Worm (Caenorhabditis elegans) whole organism, L4 larva: Measurements from ENCODE around the gene bli-1.
A peak's percentile ranks its signal among the peaks of the same experiment; 100 is the strongest.

Experiments
- F26F4.8 ChIP-seq: fragments of 200-800 bp; sonication (Bioruptor generic); conservative IDR thresholded peaks from 2 replicates; pipeline ENCODE4 v1.3.6; 2022; ENCODE audit warnings: missing genetic modification characterization, missing compliant biosample characterization
- aha-1 ChIP-seq: fragments of 150-350 bp; peaks from one replicate; lab custom pipeline; 2014; ENCODE audit warnings: missing biosample characterization, missing genetic modification characterization
- ceh-28 ChIP-seq: fragments of 150-350 bp; optimal IDR thresholded peaks from 2 replicates; lab custom pipeline; 2014; ENCODE audit warnings: missing biosample characterization, missing genetic modification reagents, missing genetic modification characterization
- ceh-62 ChIP-seq: sonication (generic microtip); optimal IDR thresholded peaks from 2 replicates; lab custom pipeline; 2017; ENCODE audit warnings: missing biosample characterization, missing genetic modification characterization
- ceh-82 ChIP-seq: sonication (generic microtip); optimal IDR thresholded peaks from 2 replicates; lab custom pipeline; 2017; ENCODE audit warnings: missing biosample characterization, missing genetic modification characterization
- ces-1 ChIP-seq: fragments of 150-350 bp; sonication (generic microtip); optimal IDR thresholded peaks from 4 replicates; lab custom pipeline; 2014; ENCODE audit warnings: missing biosample characterization, missing genetic modification reagents, missing genetic modification characterization
- ctbp-1 ChIP-seq: fragments of 200-800 bp; sonication (Bioruptor generic); IDR thresholded peaks from 2 replicates; pipeline ENCODE4 v1.3.6; 2022; ENCODE audit warnings: missing genetic modification reagents, missing genetic modification characterization, missing compliant biosample characterization
- daf-8 ChIP-seq: fragments of 200-800 bp; sonication (Bioruptor generic); IDR thresholded peaks from 2 replicates; pipeline ENCODE4 v1.3.6; 2022; ENCODE audit warnings: missing genetic modification characterization, missing compliant biosample characterization
- fkh-10 ChIP-seq: fragments of 150-350 bp; optimal IDR thresholded peaks from 2 replicates; lab custom pipeline; 2014; ENCODE audit warnings: missing biosample characterization, missing genetic modification reagents, missing genetic modification characterization
- fos-1 ChIP-seq: fragments of 150-350 bp; optimal IDR thresholded peaks from 2 replicates; lab custom pipeline; 2014; ENCODE audit warnings: missing biosample characterization, missing genetic modification characterization
- hif-1 ChIP-seq, 2 experiments: sonication (generic microtip); optimal IDR thresholded peaks; 2 replicates each; lab custom pipeline; 2016 to 2017; ENCODE audit warnings: missing compliant biosample characterization in 2 of 2, missing genetic modification characterization in 2 of 2, missing genetic modification reagents in 2 of 2, missing genotype in 2 of 2, mild to moderate bottlenecking in 1 of 2
- hmg-1.1 ChIP-seq: fragments of 200-800 bp; sonication (Bioruptor generic); IDR thresholded peaks from 2 replicates; pipeline ENCODE4 v1.3.6; 2022; ENCODE audit warnings: missing genetic modification reagents, missing genetic modification characterization, missing compliant biosample characterization
- lin-13 ChIP-seq: fragments of 150-350 bp; optimal IDR thresholded peaks from 2 replicates; lab custom pipeline; 2014; ENCODE audit warnings: missing biosample characterization, missing genetic modification reagents, missing genetic modification characterization
- lin-29 ChIP-seq: fragments of 200-800 bp; sonication (Bioruptor generic); IDR thresholded peaks from 2 replicates; pipeline ENCODE4 v1.3.6; 2022; ENCODE audit warnings: missing genetic modification reagents, missing genetic modification characterization, missing compliant biosample characterization
- lin-38 ChIP-seq: fragments of 200-800 bp; sonication (Bioruptor generic); IDR thresholded peaks from 2 replicates; pipeline ENCODE4 v1.3.6; 2022; ENCODE audit warnings: missing genetic modification reagents, missing genetic modification characterization, missing compliant biosample characterization
- lsy-2 ChIP-seq, 2 experiments: fragments of 150-350 bp in 1 of 2; sonication (generic microtip) in 1 of 2; optimal IDR thresholded peaks; 2 replicates each; lab custom pipeline; 2014 to 2017; ENCODE audit warnings: missing biosample characterization in 2 of 2, missing genetic modification characterization in 2 of 2
- mxl-3 ChIP-seq: fragments of 200-800 bp; sonication (Bioruptor generic); optimal IDR thresholded peaks from 2 replicates; lab custom pipeline; 2018; ENCODE audit warnings: mild to moderate bottlenecking, missing genetic modification characterization, missing compliant biosample characterization
- nhr-10 ChIP-seq: fragments of 150-350 bp; optimal IDR thresholded peaks from 2 replicates; lab custom pipeline; 2014; ENCODE audit warnings: missing biosample characterization, missing genetic modification characterization
- nhr-11 ChIP-seq: fragments of 150-350 bp; optimal IDR thresholded peaks from 2 replicates; lab custom pipeline; 2014; ENCODE audit warnings: missing biosample characterization, missing genetic modification characterization
- nhr-28 ChIP-seq: fragments of 150-350 bp; optimal IDR thresholded peaks from 2 replicates; lab custom pipeline; 2014; ENCODE audit warnings: missing biosample characterization, missing genetic modification characterization
- sdz-12 ChIP-seq: fragments of 200-800 bp; sonication (Bioruptor generic); optimal IDR thresholded peaks from 2 replicates; lab custom pipeline; 2018; ENCODE audit warnings: mild to moderate bottlenecking, missing genetic modification characterization, missing compliant biosample characterization
- set-16 ChIP-seq: fragments of 200-800 bp; sonication (Bioruptor generic); IDR thresholded peaks from 2 replicates; pipeline ENCODE4 v1.3.6; 2022; ENCODE audit warnings: missing genetic modification reagents, missing genetic modification characterization, missing compliant biosample characterization
- skn-1 ChIP-seq: fragments of 150-350 bp; optimal IDR thresholded peaks from 2 replicates; lab custom pipeline; 2014; ENCODE audit warnings: missing biosample characterization, missing genetic modification characterization
- spr-1 ChIP-seq: sonication (generic microtip); optimal IDR thresholded peaks from 2 replicates; lab custom pipeline; 2016; ENCODE audit warnings: mild to moderate bottlenecking, missing genetic modification characterization, missing compliant biosample characterization
- tra-1 ChIP-seq: fragments of 200-800 bp; sonication (Bioruptor generic); IDR thresholded peaks from 2 replicates; pipeline ENCODE4 v1.3.6; 2022; ENCODE audit warnings: missing genetic modification reagents, missing genetic modification characterization, missing compliant biosample characterization
- unc-62 ChIP-seq, 3 experiments: fragments of 150-350 bp in 1 of 3; sonication (generic microtip); optimal IDR thresholded peaks in 2 of 3; peaks in 1 of 3; 1 replicate in 1 of 3; 2 replicates in 2 of 3; lab custom pipeline; 2014 to 2017; ENCODE audit warnings: missing biosample characterization in 3 of 3, missing genetic modification characterization in 3 of 3, missing genetic modification reagents in 3 of 3, missing genotype in 1 of 3
- vab-7 ChIP-seq: fragments of 200-800 bp; sonication (Bioruptor generic); IDR thresholded peaks from 2 replicates; pipeline ENCODE4 v1.3.6; 2022; ENCODE audit warnings: missing genetic modification reagents, missing genetic modification characterization, missing compliant biosample characterization

bli-1 gene

DNA sequence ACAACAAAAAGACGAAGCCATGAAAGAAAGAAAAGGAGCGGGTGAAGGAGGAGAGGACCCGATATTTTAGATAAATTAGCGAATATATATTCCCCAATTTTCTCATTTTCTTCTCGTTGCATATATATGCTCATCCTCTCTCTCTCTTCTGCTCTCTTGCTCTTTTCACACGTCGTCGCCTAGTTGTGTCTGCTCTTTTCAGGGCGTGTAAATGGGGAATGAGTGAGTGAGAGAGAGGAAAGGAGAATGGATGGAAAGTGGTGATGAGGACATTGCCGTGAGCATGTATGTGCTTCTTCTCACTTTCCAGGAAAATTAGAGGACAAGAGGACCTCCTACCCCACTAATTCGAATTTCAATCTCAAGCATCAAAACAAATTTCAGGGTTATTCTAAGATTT lies 46.7 kb downstream of the bli-1 start:
- TF ChIP-seq fos-1 (tag; lab: Kevin White, UChicago) = no peak
- no peak for TF ChIP-seq ctbp-1 (GFP tag; lab: Robert Waterston, UW)
- TF ChIP-seq skn-1 (tag; lab: Kevin White, UChicago) = no peak
- TF ChIP-seq hmg-1.1 = no peak
- no peak for TF ChIP-seq daf-8
- no peak for TF ChIP-seq tra-1 (GFP tag; lab: Robert Waterston, UW)
- no peak for TF ChIP-seq vab-7 (GFP tag; lab: Robert Waterston, UW)
- TF ChIP-seq sdz-12 = no peak
- no peak for TF ChIP-seq lin-13 (GFP tag; lab: Kevin White, UChicago)
- no peak for TF ChIP-seq lin-38 (GFP tag; lab: Robert Waterston, UW)
- no peak for TF ChIP-seq nhr-10 (tag; lab: Kevin White, UChicago)
- TF ChIP-seq mxl-3 (GFP tag; lab: Kevin White, UChicago) = no peak
- TF ChIP-seq ceh-28 = no peak
- no peak for TF ChIP-seq set-16 (GFP tag; lab: Robert Waterston, UW)
- TF ChIP-seq nhr-11 (tag; lab: Kevin White, UChicago) = no peak
- no peak for TF ChIP-seq hif-1 (tag; optimal IDR thresholded peaks at IDR 0.05; lab: Kevin White, UChicago)
- TF ChIP-seq F26F4.8 = no peak
- no peak for TF ChIP-seq nhr-28 (tag; lab: Kevin White, UChicago)
- TF ChIP-seq, all 104 proteins: peak for 0

DNA sequence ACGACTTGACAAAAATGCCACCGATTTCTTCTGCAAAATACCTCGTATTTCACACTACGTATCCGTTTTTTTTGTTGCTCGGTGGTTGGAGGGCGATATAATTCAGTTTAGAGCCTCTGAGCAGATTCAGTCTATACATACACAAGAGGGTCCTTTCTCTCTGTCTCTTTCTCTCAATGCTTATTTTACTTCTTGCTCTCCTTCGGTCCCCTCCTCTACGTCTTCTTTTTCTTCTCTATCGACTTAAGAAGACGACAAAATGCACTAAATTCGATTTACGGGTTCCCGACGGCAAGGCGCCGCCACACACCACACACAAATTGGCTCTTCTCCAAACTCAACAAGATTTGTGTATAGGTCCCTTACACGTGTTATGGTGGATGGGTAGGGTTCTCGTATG lies 50.2 kb downstream of the bli-1 start:
- TF ChIP-seq ces-1 (GFP tag; lab: Kevin White, UChicago) (peak; percentile 88), aha-1 (peak; percentile 26), fkh-10 (peak; percentile 86), lsy-2 (tag; optimal IDR thresholded peaks at IDR 0.05; lab: Kevin White, UChicago) (peak in 1 of 2 experiments; percentile 14), ctbp-1 (GFP tag; lab: Robert Waterston, UW) (peak; percentile 73), ceh-62 (tag; lab: Kevin White, UChicago) (no peak)

DNA sequence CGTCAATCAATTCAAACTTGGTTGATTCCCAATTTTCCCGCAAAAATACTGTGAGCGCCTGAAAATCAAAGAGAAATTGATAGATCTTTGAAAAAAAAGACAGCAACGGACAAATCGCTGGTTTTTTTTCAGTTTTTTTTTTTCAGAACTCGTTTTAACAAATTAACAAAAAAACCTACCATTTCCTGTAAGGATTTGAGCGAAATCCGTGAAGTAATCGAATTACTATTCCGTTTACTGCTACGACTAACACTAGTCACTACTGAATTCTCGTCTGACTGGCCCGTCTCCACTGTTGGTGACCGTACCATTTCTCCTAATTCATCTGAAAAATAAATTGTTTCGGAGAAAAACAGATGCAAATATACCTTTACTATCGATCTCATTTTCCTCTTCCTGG lies 50.7 kb downstream of the bli-1 start:
- TF ChIP-seq aha-1 = peak; percentile 92
- peak in 1 of 2 experiments; percentile 10 for TF ChIP-seq unc-62 (GFP tag; optimal IDR thresholded peaks at IDR 0.05 in 1 of 2; lab: Kevin White, UChicago)
- no peak for TF ChIP-seq unc-62 (tag; optimal IDR thresholded peaks at IDR 0.05; lab: Kevin White, UChicago)
- TF ChIP-seq lin-29 (GFP tag; lab: Robert Waterston, UW) = no peak

DNA sequence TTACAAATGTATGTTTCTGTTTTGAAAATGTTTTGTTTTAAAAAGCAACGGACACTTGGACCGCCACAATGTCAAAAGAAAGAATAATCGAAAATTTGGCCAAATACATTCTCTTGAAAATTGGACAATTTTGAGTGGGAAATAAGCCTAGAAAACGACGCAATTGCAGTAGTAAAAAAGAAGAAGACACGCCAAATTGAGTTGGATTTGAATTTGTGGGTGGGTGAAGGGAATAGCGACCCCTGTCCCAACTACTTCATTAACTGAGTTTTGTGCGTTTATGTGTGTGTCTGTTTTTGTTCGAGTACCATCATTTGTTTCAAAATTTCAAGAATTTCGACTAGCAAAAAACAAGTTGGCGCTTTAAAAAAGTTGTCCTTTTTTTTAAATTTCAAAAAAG lies 52.0 kb downstream of the bli-1 start:
- TF ChIP-seq spr-1 (tag; lab: Kevin White, UChicago) = no peak
- TF ChIP-seq unc-62 (GFP tag; optimal IDR thresholded peaks at IDR 0.05 in 1 of 2; lab: Kevin White, UChicago) = peak in 1 of 2 experiments; percentile 22
- no peak for TF ChIP-seq unc-62 (tag; optimal IDR thresholded peaks at IDR 0.05; lab: Kevin White, UChicago)

DNA sequence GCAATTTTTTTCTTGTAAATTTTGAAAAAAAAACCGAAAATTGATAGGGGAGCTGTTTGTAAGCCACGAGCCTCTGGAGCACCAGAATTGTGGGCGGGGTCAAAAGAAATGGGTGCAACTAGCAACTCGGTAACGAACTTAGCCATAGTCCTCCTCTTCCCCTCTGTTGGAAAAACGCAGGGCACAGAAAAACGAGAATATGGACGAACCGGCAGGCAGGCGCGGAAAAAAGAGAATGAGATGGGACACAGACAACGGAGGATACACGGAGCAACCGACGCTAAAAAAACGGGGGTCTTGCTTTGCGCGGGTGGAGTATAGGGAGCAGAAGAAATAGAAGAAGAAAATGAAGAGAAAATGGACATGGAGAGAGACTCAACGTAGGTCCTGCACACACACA lies 52.9 kb downstream of the bli-1 start:
- TF ChIP-seq aha-1 (peak; percentile 86), ctbp-1 (GFP tag; lab: Robert Waterston, UW) (peak; percentile 68; the same call in 1 of the 2 replicates), ces-1 (GFP tag; lab: Kevin White, UChicago) (peak; percentile 31), fkh-10 (peak; percentile 70), ceh-82 (no peak)
